Worm (Caenorhabditis elegans) whole organism, late embryonic: Measurements from ENCODE around the gene dolk-1.

Experiments
- K02D7.2 ChIP-seq: sonication (generic microtip); optimal IDR thresholded peaks from 2 replicates; lab custom pipeline; 2017; ENCODE audit warnings: mild to moderate bottlenecking, missing genetic modification characterization, missing compliant biosample characterization
- K09A11.1 ChIP-seq: sonication (generic microtip); optimal IDR thresholded peaks from 2 replicates; lab custom pipeline; 2017; ENCODE audit warnings: antibody characterized with exemption, mild to moderate bottlenecking, missing genetic modification characterization, missing compliant biosample characterization; ENCODE audit not compliant: insufficient read depth
- Y22D7AL.16 ChIP-seq: sonication (generic microtip); optimal IDR thresholded peaks from 2 replicates; lab custom pipeline; 2016; ENCODE audit warnings: missing genetic modification characterization, missing compliant biosample characterization
- ahr-1 ChIP-seq: sonication (generic microtip); optimal IDR thresholded peaks from 2 replicates; lab custom pipeline; 2016; ENCODE audit warnings: missing genetic modification characterization, missing compliant biosample characterization
- ama-1 ChIP-seq: fragments of 150-350 bp; optimal IDR thresholded peaks from 2 replicates; lab custom pipeline; 2014
- ceh-18 ChIP-seq: sonication (generic microtip); optimal IDR thresholded peaks from 2 replicates; lab custom pipeline; 2016; ENCODE audit warnings: missing genetic modification characterization, missing compliant biosample characterization
- ceh-2 ChIP-seq: sonication (generic microtip); optimal IDR thresholded peaks from 2 replicates; lab custom pipeline; 2016; ENCODE audit warnings: missing genotype, missing genetic modification characterization, missing compliant biosample characterization
- ceh-22 ChIP-seq: sonication (generic microtip); optimal IDR thresholded peaks from 2 replicates; lab custom pipeline; 2017; ENCODE audit warnings: missing biosample characterization, missing genetic modification characterization
- ceh-24 ChIP-seq: sonication (generic microtip); optimal IDR thresholded peaks from 2 replicates; lab custom pipeline; 2016; ENCODE audit warnings: mild to moderate bottlenecking, missing genetic modification characterization, missing compliant biosample characterization
- ceh-30 ChIP-seq: fragments of 150-350 bp; optimal IDR thresholded peaks from 2 replicates; lab custom pipeline; 2014; ENCODE audit warnings: missing biosample characterization, missing genetic modification characterization
- ceh-31 ChIP-seq: sonication (generic microtip); optimal IDR thresholded peaks from 2 replicates; lab custom pipeline; 2016; ENCODE audit warnings: missing genetic modification characterization, missing compliant biosample characterization
- ceh-48 ChIP-seq: sonication (generic microtip); optimal IDR thresholded peaks from 2 replicates; lab custom pipeline; 2016; ENCODE audit warnings: missing genetic modification characterization, inconsistent platforms, missing compliant biosample characterization
- ceh-6 ChIP-seq: fragments of 200-800 bp; sonication (Bioruptor generic); optimal IDR thresholded peaks from 2 replicates; lab custom pipeline; 2018; ENCODE audit warnings: mild to moderate bottlenecking, missing genetic modification characterization, missing compliant biosample characterization
- ceh-9 ChIP-seq: sonication (generic microtip); optimal IDR thresholded peaks from 2 replicates; lab custom pipeline; 2016; ENCODE audit warnings: mild to moderate bottlenecking, missing genetic modification characterization, inconsistent platforms, missing compliant biosample characterization
- che-1 ChIP-seq: sonication (generic microtip); optimal IDR thresholded peaks from 2 replicates; lab custom pipeline; 2016; ENCODE audit warnings: mild to moderate bottlenecking, missing genetic modification characterization, missing compliant biosample characterization
- dve-1 ChIP-seq: sonication (generic microtip); optimal IDR thresholded peaks from 2 replicates; lab custom pipeline; 2017; ENCODE audit warnings: antibody characterized with exemption, mild to moderate bottlenecking, missing genetic modification characterization, missing compliant biosample characterization
- ets-4 ChIP-seq: sonication (generic microtip); optimal IDR thresholded peaks from 2 replicates; lab custom pipeline; 2016; ENCODE audit warnings: missing genetic modification characterization, missing compliant biosample characterization
- eyg-1 ChIP-seq: sonication (generic microtip); optimal IDR thresholded peaks from 2 replicates; lab custom pipeline; 2016; ENCODE audit warnings: missing genotype, missing genetic modification characterization, missing compliant biosample characterization
- fkh-6 ChIP-seq: sonication (generic microtip); optimal IDR thresholded peaks from 2 replicates; lab custom pipeline; 2016; ENCODE audit warnings: missing genetic modification characterization, missing compliant biosample characterization
- hlh-15 ChIP-seq: sonication (generic microtip); optimal IDR thresholded peaks from 2 replicates; lab custom pipeline; 2016; ENCODE audit warnings: missing genetic modification characterization, missing compliant biosample characterization
- hlh-30 ChIP-seq: sonication (generic microtip); optimal IDR thresholded peaks from 2 replicates; lab custom pipeline; 2017; ENCODE audit warnings: antibody characterized with exemption, missing genetic modification characterization, missing compliant biosample characterization; ENCODE audit not compliant: insufficient read depth
- mec-3 ChIP-seq: sonication (generic microtip); optimal IDR thresholded peaks from 2 replicates; lab custom pipeline; 2016; ENCODE audit warnings: borderline replicate concordance, missing genetic modification characterization, missing compliant biosample characterization
- nfya-1 ChIP-seq: sonication (generic microtip); optimal IDR thresholded peaks from 2 replicates; lab custom pipeline; 2017; ENCODE audit warnings: missing genetic modification characterization, mild to moderate bottlenecking, missing compliant biosample characterization, antibody characterized with exemption, moderate library complexity
- nhr-11 ChIP-seq: fragments of 150-350 bp; optimal IDR thresholded peaks from 2 replicates; lab custom pipeline; 2014; ENCODE audit warnings: missing biosample characterization, missing genetic modification characterization
- nhr-232 ChIP-seq: sonication (generic microtip); optimal IDR thresholded peaks from 2 replicates; lab custom pipeline; 2016; ENCODE audit warnings: missing genetic modification characterization, missing compliant biosample characterization
- odd-2 ChIP-seq: sonication (generic microtip); optimal IDR thresholded peaks from 2 replicates; lab custom pipeline; 2017; ENCODE audit warnings: antibody characterized with exemption, mild to moderate bottlenecking, missing genetic modification characterization, missing compliant biosample characterization
- pat-9 ChIP-seq: fragments of 200-800 bp; sonication (Bioruptor generic); optimal IDR thresholded peaks from 2 replicates; lab custom pipeline; 2018; ENCODE audit warnings: mild to moderate bottlenecking, missing genetic modification characterization, moderate library complexity, missing compliant biosample characterization
- pros-1 ChIP-seq: fragments of 150-350 bp; optimal IDR thresholded peaks from 2 replicates; lab custom pipeline; 2014; ENCODE audit warnings: missing biosample characterization, missing genetic modification reagents, missing genetic modification characterization
- ref-2 ChIP-seq: sonication (generic microtip); optimal IDR thresholded peaks from 2 replicates; lab custom pipeline; 2016; ENCODE audit warnings: missing genetic modification characterization, missing compliant biosample characterization
- sdc-2 ChIP-seq: sonication (generic microtip); optimal IDR thresholded peaks from 2 replicates; lab custom pipeline; 2016; ENCODE audit warnings: missing genotype, missing genetic modification characterization, missing compliant biosample characterization
- sox-2 ChIP-seq: fragments of 200-800 bp; sonication (Bioruptor generic); IDR thresholded peaks from 2 replicates; pipeline ENCODE4 v1.3.6; 2022; ENCODE audit warnings: missing genetic modification reagents, missing genetic modification characterization, missing compliant biosample characterization
- sox-4 ChIP-seq: sonication (generic microtip); optimal IDR thresholded peaks from 2 replicates; lab custom pipeline; 2017; ENCODE audit warnings: mild to moderate bottlenecking, missing genetic modification characterization, inconsistent platforms, missing compliant biosample characterization
- unc-3 ChIP-seq, 2 experiments: fragments of 200-800 bp in 1 of 2; sonication (Bioruptor generic) in 1 of 2; sonication (generic microtip) in 1 of 2; conservative IDR thresholded peaks in 1 of 2; optimal IDR thresholded peaks in 1 of 2; 2 replicates each; pipeline versions ENCODE4 v1.3.6 to Lab custom; 2016 to 2022; ENCODE audit warnings: missing compliant biosample characterization in 2 of 2, missing genetic modification characterization in 2 of 2, missing genetic modification reagents in 1 of 2
- unc-55 ChIP-seq: sonication (generic microtip); optimal IDR thresholded peaks from 2 replicates; lab custom pipeline; 2017; ENCODE audit warnings: missing biosample characterization, missing genetic modification reagents, missing genetic modification characterization
- zip-5 ChIP-seq: sonication (generic microtip); optimal IDR thresholded peaks from 2 replicates; lab custom pipeline; 2016; ENCODE audit warnings: missing genetic modification characterization, missing compliant biosample characterization

Gene dolk-1

ce11 chrIII:11971342-11971741, 37.9 kb upstream of the dolk-1 start, which contains the start of gene Y56A3A.28:
Gene Y56A3A.28 (minus strand): TSS chrIII:11971374.
- no peak for TF ChIP-seq nhr-11 (tag; lab: Kevin White, UChicago)
- peak; percentile 85 for TF ChIP-seq ceh-48 (tag; lab: Kevin White, UChicago)

DNA sequence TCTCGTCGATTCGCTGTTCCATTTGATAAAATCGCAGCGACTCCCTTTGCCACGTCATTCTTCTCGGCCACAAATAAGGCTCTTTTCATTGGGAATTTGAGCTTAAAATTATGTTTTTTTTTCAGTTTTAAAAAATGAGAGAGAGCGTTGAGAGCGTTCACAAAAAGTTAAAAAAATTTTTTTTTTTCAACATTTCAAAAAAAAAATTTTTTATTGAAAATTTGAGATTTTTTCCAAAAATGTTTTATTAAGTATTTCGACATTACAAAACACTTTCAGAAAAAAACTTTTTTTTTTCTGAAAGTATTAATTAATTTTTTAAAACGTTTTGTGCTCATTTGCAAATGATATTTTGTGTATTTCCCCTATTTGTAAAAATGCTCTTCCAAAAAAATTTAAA, 26.6 kb upstream of the dolk-1 start, which contains the start of gene top-3:
Gene top-3 (minus strand): TSS at position 101 of the 400 bp plus-strand sequence.
- TF ChIP-seq sdc-2 (no peak), ceh-48 (tag; lab: Kevin White, UChicago) (no peak)

DNA sequence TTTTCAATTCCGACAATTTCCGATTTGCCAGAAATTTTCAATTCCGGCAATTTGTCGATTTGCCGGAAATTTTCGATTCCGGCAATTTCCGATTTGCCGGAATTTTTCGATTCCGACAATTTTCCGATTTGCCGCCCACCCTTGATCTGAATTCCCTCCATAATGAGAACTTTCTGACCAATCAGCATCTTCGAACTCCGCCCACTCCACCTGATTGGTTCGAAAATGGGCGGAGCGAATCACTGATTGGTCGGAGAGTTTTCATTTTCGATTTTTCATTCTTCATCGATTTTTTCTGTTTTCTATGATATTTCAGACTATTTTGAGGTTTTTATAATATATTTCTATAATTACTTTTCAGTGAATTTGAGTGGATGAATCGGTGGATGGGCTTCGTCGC, 20.7 kb upstream of the dolk-1 start:
- peak; percentile 80 for TF ChIP-seq nfya-1 (tag; lab: Kevin White, UChicago)
- no peak for TF ChIP-seq eyg-1 (tag; lab: Kevin White, UChicago)
- TF ChIP-seq unc-55 (GFP tag; lab: Kevin White, UChicago) = no peak

- no peak for TF ChIP-seq mec-3
- TF ChIP-seq K02D7.2 = no peak
- no peak for TF ChIP-seq Y22D7AL.16
- no peak for TF ChIP-seq ceh-2
- TF ChIP-seq hlh-15 (tag; lab: Kevin White, UChicago) = no peak
- no peak for TF ChIP-seq sox-2 (GFP tag; lab: Robert Waterston, UW)
- no peak for TF ChIP-seq hlh-30 (tag; lab: Kevin White, UChicago)
- no peak for TF ChIP-seq ets-4 (tag; lab: Kevin White, UChicago)
- TF ChIP-seq zip-5 (tag; lab: Kevin White, UChicago) = no peak
- no peak for TF ChIP-seq ceh-9
- TF ChIP-seq K09A11.1 (tag; lab: Kevin White, UChicago) = no peak
- no peak for TF ChIP-seq ahr-1 (tag; lab: Kevin White, UChicago)
- no peak for TF ChIP-seq ceh-30 (tag; lab: Kevin White, UChicago)
- TF ChIP-seq, all 69 proteins: peak for 0
Measured at ce11 chrIII:11951111-11951510, 17.7 kb upstream of the dolk-1 start.

DNA sequence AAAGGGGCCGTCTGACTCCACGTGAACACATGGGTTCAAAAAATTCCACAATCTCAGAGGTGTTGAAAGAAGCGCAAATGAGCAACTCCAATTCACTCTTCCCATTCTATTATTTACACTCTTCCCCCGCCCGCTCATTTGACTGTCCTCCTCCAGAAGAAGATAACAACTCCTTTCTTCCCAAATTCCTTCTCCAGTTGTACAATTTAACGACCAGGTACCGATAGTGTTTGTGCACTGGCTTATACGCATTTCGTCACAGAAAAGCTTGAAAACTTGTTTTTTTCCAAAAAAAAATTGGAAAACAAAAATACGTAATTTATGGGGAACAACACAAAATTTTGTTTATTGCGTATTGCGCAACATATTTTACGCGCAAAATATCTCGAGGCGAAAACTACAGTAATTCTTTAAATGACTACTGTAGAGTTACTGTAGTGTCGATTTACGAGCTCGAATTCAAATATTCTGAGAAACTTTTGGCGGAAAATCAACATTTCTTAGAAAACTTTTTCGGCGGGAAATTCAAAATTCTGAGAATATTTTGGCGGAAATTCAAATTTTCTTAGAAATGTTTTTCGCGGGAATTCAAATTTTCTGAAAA, 15.9 kb upstream of the dolk-1 start:
- TF ChIP-seq pros-1 (tag; lab: Kevin White, UChicago) = no peak
- TF ChIP-seq ahr-1 (tag; lab: Kevin White, UChicago) = no peak
- TF ChIP-seq che-1 (tag; lab: Kevin White, UChicago) = no peak

DNA sequence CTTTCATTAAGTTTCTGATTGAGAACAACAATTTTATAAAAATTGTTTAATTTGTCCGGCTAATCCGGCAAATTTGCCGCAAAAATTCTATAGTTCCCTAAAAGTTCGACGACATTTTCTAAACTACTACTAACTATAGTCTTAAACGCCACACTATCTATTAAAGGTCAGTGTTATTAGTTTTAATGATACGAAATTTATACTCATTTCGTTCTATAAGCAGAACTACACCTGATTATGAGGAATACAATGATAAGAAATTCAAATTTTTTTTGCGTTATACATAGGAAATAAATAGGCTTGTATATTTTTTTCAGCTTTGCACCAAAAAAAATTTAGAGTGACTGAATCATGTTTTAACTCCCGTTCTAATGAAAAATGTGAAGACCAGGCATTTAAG, 15.0 kb upstream of the dolk-1 start:
- TF ChIP-seq dve-1 (tag; lab: Kevin White, UChicago) (no peak), pat-9 (tag; lab: Kevin White, UChicago) (no peak), ceh-24 (tag; lab: Kevin White, UChicago) (no peak), ceh-31 (tag; lab: Kevin White, UChicago) (no peak), fkh-6 (no peak), ahr-1 (tag; lab: Kevin White, UChicago) (no peak), zip-5 (tag; lab: Kevin White, UChicago) (no peak), eyg-1 (tag; lab: Kevin White, UChicago) (no peak), ceh-22 (tag; lab: Kevin White, UChicago) (no peak), ceh-2 (no peak), odd-2 (no peak), ceh-18 (tag; lab: Kevin White, UChicago) (no peak), hlh-15 (tag; lab: Kevin White, UChicago) (no peak), ama-1 (lab: Kevin White, UChicago) (no peak), nhr-232 (tag; lab: Kevin White, UChicago) (no peak), unc-3 (GFP tag; conservative IDR thresholded peaks at IDR 0.05; lab: Robert Waterston, UW) (no peak), unc-3 (tag; optimal IDR thresholded peaks at IDR 0.05; lab: Kevin White, UChicago) (no peak), hlh-30 (tag; lab: Kevin White, UChicago) (no peak), sox-4 (tag; lab: Kevin White, UChicago) (no peak), ref-2 (tag; lab: Kevin White, UChicago) (no peak), ceh-6 (GFP tag; lab: Kevin White, UChicago) (no peak)
- TF ChIP-seq, all 69 proteins: peak for 0
